Fruit fly (Drosophila melanogaster) whole organism, embryonic: ENCODE data around the gene CG32246.
A peak's percentile ranks its signal among the peaks of the same experiment; 100 is the strongest.

ENCODE experiments used
- ATbp ChIP-seq: fragments of 200-800 bp; sonication (Bioruptor generic); optimal IDR thresholded peaks from 2 replicates; lab custom pipeline; 2017; ENCODE audit warnings: missing biosample characterization, mild to moderate bottlenecking, missing genetic modification characterization, missing genetic modification reagents
- Abd-B ChIP-seq: fragments of 200-800 bp; sonication (Bioruptor generic); optimal IDR thresholded peaks from 2 replicates; lab custom pipeline; 2018; ENCODE audit warnings: missing biosample characterization, mild to moderate bottlenecking, missing genetic modification characterization, moderate library complexity
- Bgb ChIP-seq: fragments of 200-800 bp; sonication (Bioruptor generic); IDR thresholded peaks from 2 replicates; pipeline ENCODE4 v1.3.6; 2022; ENCODE audit warnings: missing biosample characterization, missing genetic modification characterization; ENCODE audit not compliant: partially characterized antibody
- CG10366 ChIP-seq: fragments of 200-800 bp; sonication (Bioruptor generic); IDR thresholded peaks from 2 replicates; pipeline ENCODE4 v1.3.6; 2022; ENCODE audit warnings: missing biosample characterization, missing genetic modification characterization
- CG10654 ChIP-seq: fragments of 200-800 bp; sonication (Bioruptor generic); optimal IDR thresholded peaks from 2 replicates; lab custom pipeline; 2016; ENCODE audit warnings: missing biosample characterization, missing genetic modification characterization
- CG11560 ChIP-seq: fragments of 200-800 bp; sonication (Bioruptor generic); IDR thresholded peaks from 3 replicates; pipeline ENCODE4 v1.3.6; 2022; ENCODE audit warnings: missing biosample characterization, missing genetic modification characterization
- CG12391 ChIP-seq: fragments of 200-800 bp; sonication (Bioruptor generic); optimal IDR thresholded peaks from 3 replicates; lab custom pipeline; 2018; ENCODE audit warnings: missing biosample characterization, mild to moderate bottlenecking, missing genetic modification characterization, moderate library complexity
- CG15269 ChIP-seq: fragments of 200-800 bp; sonication (Bioruptor generic); optimal IDR thresholded peaks from 2 replicates; lab custom pipeline; 2018; ENCODE audit warnings: missing biosample characterization, mild to moderate bottlenecking, missing genetic modification characterization, moderate library complexity
- CG17912 ChIP-seq: fragments of 200-800 bp; sonication (Bioruptor generic); optimal IDR thresholded peaks from 2 replicates; lab custom pipeline; 2018; ENCODE audit warnings: missing biosample characterization, mild to moderate bottlenecking, missing genetic modification characterization
- CG31365 ChIP-seq: fragments of 200-800 bp; sonication (Bioruptor generic); optimal IDR thresholded peaks from 2 replicates; lab custom pipeline; 2018; ENCODE audit warnings: missing biosample characterization, mild to moderate bottlenecking, missing genetic modification characterization
- CG32772 ChIP-seq: fragments of 200-800 bp; sonication (Bioruptor generic); IDR thresholded peaks from 2 replicates; pipeline ENCODE4 v1.3.6; 2022; ENCODE audit warnings: missing biosample characterization, missing genetic modification characterization
- CG4282 ChIP-seq: fragments of 200-800 bp; sonication (Bioruptor generic); optimal IDR thresholded peaks from 2 replicates; lab custom pipeline; 2016; ENCODE audit warnings: missing biosample characterization, missing genetic modification characterization
- CG4730 ChIP-seq: fragments of 200-800 bp; sonication (Bioruptor generic); IDR thresholded peaks from 2 replicates; pipeline ENCODE4 v1.3.6; 2022; ENCODE audit warnings: missing biosample characterization, missing genetic modification characterization
- CG4854 ChIP-seq: fragments of 200-800 bp; sonication (Bioruptor generic); optimal IDR thresholded peaks from 2 replicates; lab custom pipeline; 2016; ENCODE audit warnings: missing biosample characterization, missing genetic modification characterization, inconsistent platforms
- CG6765 ChIP-seq: fragments of 200-800 bp; sonication (Bioruptor generic); optimal IDR thresholded peaks from 3 replicates; lab custom pipeline; 2017; ENCODE audit warnings: missing biosample characterization, mild to moderate bottlenecking, missing genetic modification characterization
- CG7556 ChIP-seq: fragments of 200-800 bp; sonication (Bioruptor generic); optimal IDR thresholded peaks from 2 replicates; lab custom pipeline; 2017; ENCODE audit warnings: missing biosample characterization, mild to moderate bottlenecking, missing genetic modification characterization
- D ChIP-seq, 2 experiments: fragments of 200-800 bp in 1 of 2; fragments of >200 bp in 1 of 2; sonication (Bioruptor generic) in 1 of 2; optimal IDR thresholded peaks; 2 replicates in 1 of 2; 3 replicates in 1 of 2; lab custom pipeline; 2017; ENCODE audit warnings: mild to moderate bottlenecking in 1 of 2, missing biosample characterization in 1 of 2, missing genetic modification characterization in 1 of 2, missing genetic modification reagents in 1 of 2
- D19B ChIP-seq: fragments of 200-800 bp; sonication (Bioruptor generic); optimal IDR thresholded peaks from 2 replicates; lab custom pipeline; 2017; ENCODE audit warnings: missing biosample characterization, mild to moderate bottlenecking, missing genetic modification characterization
- Dref ChIP-seq: fragments of 200-800 bp; sonication (Bioruptor generic); IDR thresholded peaks from 2 replicates; pipeline ENCODE4 v1.3.6; 2022; ENCODE audit warnings: missing biosample characterization, missing genetic modification characterization
- HLH4C ChIP-seq: fragments of 200-800 bp; sonication (Bioruptor generic); IDR thresholded peaks from 3 replicates; pipeline ENCODE4 v1.3.6; 2022; ENCODE audit warnings: missing biosample characterization, missing genetic modification characterization; ENCODE audit not compliant: partially characterized antibody
- Hey ChIP-seq: fragments of 200-800 bp; sonication (Bioruptor generic); optimal IDR thresholded peaks from 3 replicates; lab custom pipeline; 2018; ENCODE audit warnings: missing biosample characterization, mild to moderate bottlenecking, missing genetic modification characterization
- Hr3 ChIP-seq: fragments of 200-800 bp; sonication (Bioruptor generic); optimal IDR thresholded peaks from 3 replicates; lab custom pipeline; 2016; ENCODE audit warnings: missing biosample characterization, missing genetic modification characterization
- Ravus ChIP-seq: fragments of 200-800 bp; sonication (Bioruptor generic); IDR thresholded peaks from 2 replicates; pipeline ENCODE4 v1.3.6; 2022; ENCODE audit warnings: missing biosample characterization, missing genetic modification characterization
- Spps ChIP-seq: fragments of 200-800 bp; sonication (Bioruptor generic); optimal IDR thresholded peaks from 2 replicates; lab custom pipeline; 2018; ENCODE audit warnings: missing biosample characterization, mild to moderate bottlenecking, missing genetic modification characterization
- Taf1 ChIP-seq: fragments of 200-800 bp; sonication (Bioruptor generic); IDR thresholded peaks from 2 replicates; pipeline ENCODE4 v1.3.6; 2022; ENCODE audit warnings: missing biosample characterization, missing genetic modification characterization
- Usf ChIP-seq: fragments of 200-800 bp; sonication (Bioruptor generic); optimal IDR thresholded peaks from 2 replicates; lab custom pipeline; 2017; ENCODE audit warnings: missing genotype, missing biosample characterization, missing genetic modification characterization
- Xbp1 ChIP-seq: fragments of 200-800 bp; sonication (Bioruptor generic); optimal IDR thresholded peaks from 3 replicates; lab custom pipeline; 2016; ENCODE audit warnings: missing biosample characterization, mild to moderate bottlenecking, missing genetic modification characterization
- Xrp1 ChIP-seq: fragments of 200-800 bp; sonication (Bioruptor generic); IDR thresholded peaks from 2 replicates; pipeline ENCODE4 v1.3.6; 2022; ENCODE audit warnings: missing biosample characterization, missing genetic modification characterization
- ac ChIP-seq: fragments of 200-800 bp; sonication (Bioruptor generic); optimal IDR thresholded peaks from 3 replicates; lab custom pipeline; 2017; ENCODE audit warnings: missing biosample characterization, mild to moderate bottlenecking, missing genetic modification characterization
- bsh ChIP-seq, 2 experiments: fragments of 200-800 bp; sonication (Bioruptor generic); optimal IDR thresholded peaks; 2 replicates each; lab custom pipeline; 2017 to 2018; ENCODE audit warnings: mild to moderate bottlenecking in 2 of 2, missing biosample characterization in 2 of 2, missing genetic modification characterization in 2 of 2, moderate library complexity in 1 of 2
- btn ChIP-seq: fragments of 200-800 bp; sonication (Bioruptor generic); optimal IDR thresholded peaks from 2 replicates; lab custom pipeline; 2016; ENCODE audit warnings: missing biosample characterization, missing genetic modification characterization
- cg ChIP-seq: fragments of 200-800 bp; sonication (Bioruptor generic); optimal IDR thresholded peaks from 3 replicates; lab custom pipeline; 2019; ENCODE audit warnings: missing biosample characterization, mild to moderate bottlenecking, missing genetic modification characterization, moderate library complexity
- crc ChIP-seq: fragments of 200-800 bp; sonication (Bioruptor generic); optimal IDR thresholded peaks from 2 replicates; lab custom pipeline; 2016; ENCODE audit warnings: missing biosample characterization, missing genetic modification characterization
- crol ChIP-seq: fragments of 200-800 bp; sonication (Bioruptor generic); IDR thresholded peaks from 2 replicates; pipeline ENCODE4 v1.3.6; 2022; ENCODE audit warnings: missing biosample characterization, missing genetic modification characterization
- dan ChIP-seq: fragments of 200-800 bp; sonication (Bioruptor generic); IDR thresholded peaks from 2 replicates; pipeline ENCODE4 v1.3.6; 2022; ENCODE audit warnings: missing biosample characterization, missing genetic modification characterization
- fd102C ChIP-seq: fragments of 200-800 bp; sonication (Bioruptor generic); optimal IDR thresholded peaks from 2 replicates; lab custom pipeline; 2018; ENCODE audit warnings: missing biosample characterization, mild to moderate bottlenecking, missing genetic modification characterization, moderate library complexity
- ftz-f1 ChIP-seq: fragments of 200-800 bp; sonication (Bioruptor generic); optimal IDR thresholded peaks from 2 replicates; lab custom pipeline; 2016; ENCODE audit warnings: missing biosample characterization, missing genetic modification characterization
- gcm2 ChIP-seq: fragments of 200-800 bp; sonication (Bioruptor generic); optimal IDR thresholded peaks from 2 replicates; lab custom pipeline; 2016; ENCODE audit warnings: missing biosample characterization, missing genetic modification characterization
- gt ChIP-seq: fragments of 200-800 bp; sonication (Bioruptor generic); IDR thresholded peaks from 2 replicates; pipeline ENCODE4 v1.3.6; 2022; ENCODE audit warnings: missing biosample characterization, missing genetic modification characterization
- h ChIP-seq: fragments of >200 bp; optimal IDR thresholded peaks from 2 replicates; lab custom pipeline; 2017
- onecut ChIP-seq: fragments of 200-800 bp; sonication (Bioruptor generic); IDR thresholded peaks from 2 replicates; pipeline ENCODE4 v1.3.6; 2022; ENCODE audit warnings: missing biosample characterization, missing genetic modification characterization
- phol ChIP-seq: fragments of 200-800 bp; sonication (Bioruptor generic); optimal IDR thresholded peaks from 3 replicates; lab custom pipeline; 2018; ENCODE audit warnings: missing biosample characterization, mild to moderate bottlenecking, missing genetic modification characterization, moderate library complexity
- psq ChIP-seq: fragments of 200-800 bp; sonication (Bioruptor generic); optimal IDR thresholded peaks from 2 replicates; lab custom pipeline; 2017; ENCODE audit warnings: missing biosample characterization, missing genetic modification characterization
- rib ChIP-seq: fragments of 200-800 bp; sonication (Bioruptor generic); IDR thresholded peaks from 2 replicates; pipeline ENCODE4 v1.3.6; 2022; ENCODE audit warnings: missing biosample characterization, missing genetic modification characterization
- ro ChIP-seq: fragments of 200-800 bp; sonication (Bioruptor generic); IDR thresholded peaks from 2 replicates; pipeline ENCODE4 v1.3.6; 2022; ENCODE audit warnings: missing biosample characterization, missing genetic modification characterization
- sens ChIP-seq: fragments of 200-800 bp; sonication (Bioruptor generic); peaks from one replicate; lab custom pipeline; 2016; ENCODE audit warnings: missing biosample characterization, missing genetic modification characterization
- trem ChIP-seq: fragments of 200-800 bp; optimal IDR thresholded peaks from 3 replicates; lab custom pipeline; 2019; ENCODE audit warnings: missing biosample characterization, mild to moderate bottlenecking, missing genetic modification characterization, moderate library complexity

Gene CG32246

DNA sequence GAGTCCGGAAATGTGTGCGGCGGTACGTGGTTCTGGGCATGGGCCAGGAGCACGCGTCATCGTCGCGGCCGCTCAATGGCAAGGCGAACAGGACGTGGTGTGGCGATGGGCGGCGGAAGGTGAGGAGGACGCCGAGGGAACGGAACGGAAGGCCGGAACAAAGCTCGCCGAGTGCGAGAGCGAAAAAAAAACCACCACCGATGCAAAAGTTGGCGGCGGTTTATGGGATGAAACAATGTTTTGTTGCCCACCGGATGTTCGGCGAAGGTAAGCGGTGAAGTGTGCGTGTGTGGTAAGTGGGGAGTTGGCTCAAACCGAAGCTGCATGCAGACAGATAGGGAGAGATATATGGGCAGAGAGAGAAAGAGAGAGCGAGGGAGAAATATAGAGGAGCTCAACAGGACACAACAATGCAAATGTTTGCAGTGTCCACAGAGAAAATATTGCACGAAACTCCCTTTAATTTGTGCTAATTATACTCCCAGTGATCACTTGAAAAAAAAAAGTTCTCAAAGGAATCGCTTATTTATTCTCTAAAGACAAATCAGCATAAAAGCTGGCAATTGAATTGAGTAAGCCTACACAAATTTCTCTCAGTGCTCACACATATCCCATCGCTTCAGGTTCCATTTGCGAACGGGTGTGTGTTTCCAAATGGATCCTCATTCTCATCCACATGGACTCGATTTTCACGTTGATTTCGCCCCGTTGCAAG, 1.4 kb upstream of the CG32246 start (continued):
- no peak for TF ChIP-seq CG32772 (GFP tag; lab: Robert Waterston, UW)
- TF ChIP-seq, all 482 proteins: peak for 21

- TF ChIP-seq HLH4C (GFP tag; lab: Robert Waterston, UW) (0 out of 3 replicates have a peak, but pooled peaks have one; percentile 17), Taf1 (no peak), crol (GFP tag; lab: Robert Waterston, UW) (peak; percentile 65), Ravus (GFP tag; lab: Robert Waterston, UW) (no peak), crc (GFP tag; lab: Kevin White, UChicago) (no peak), Hr3 (GFP tag; lab: Kevin White, UChicago) (no peak), psq (peak; percentile 41), cg (GFP tag; lab: Kevin White, UChicago) (peak; percentile 55), ac (GFP tag; lab: Kevin White, UChicago) (no peak), D (optimal IDR thresholded peaks at IDR 0.05; lab: Kevin White, UChicago) (peak; percentile 44), D (GFP tag; optimal IDR thresholded peaks at IDR 0.05; lab: Kevin White, UChicago) (peak; percentile 6), h (lab: Kevin White, UChicago) (no peak), Dref (0 out of 2 replicates have a peak, but pooled peaks have one; percentile 19), sens (GFP tag; lab: Kevin White, UChicago) (peak; percentile 57)
Observed at dm6 chr3L:4623035-4623580, 2.1 kb downstream of the CG32246 start.

dm6 chr3L:4623870-4624269, 2.9 kb downstream of the CG32246 start:
- no peak for TF ChIP-seq ftz-f1 (GFP tag; lab: Kevin White, UChicago)
- TF ChIP-seq Xrp1 (GFP tag; lab: Robert Waterston, UW) = no peak
- TF ChIP-seq CG7556 (GFP tag; lab: Kevin White, UChicago) = no peak
- no peak for TF ChIP-seq ro (GFP tag; lab: Robert Waterston, UW)
- peak; percentile 78 for TF ChIP-seq sens (GFP tag; lab: Kevin White, UChicago)
- TF ChIP-seq CG4282 (GFP tag; lab: Kevin White, UChicago) = no peak
- TF ChIP-seq CG31365 (tag; lab: Kevin White, UChicago) = no peak
- TF ChIP-seq gcm2 (GFP tag; lab: Kevin White, UChicago) = no peak
- no peak for TF ChIP-seq rib (GFP tag; lab: Robert Waterston, UW)
- peak in 1 of 2 experiments; percentile 16 for TF ChIP-seq bsh (GFP tag; optimal IDR thresholded peaks at IDR 0.05; lab: Kevin White, UChicago)
- TF ChIP-seq CG4854 (GFP tag; lab: Kevin White, UChicago) = no peak
- no peak for TF ChIP-seq Bgb (GFP tag; lab: Robert Waterston, UW)
- TF ChIP-seq CG12391 (tag; lab: Kevin White, UChicago) = peak; percentile 16
- TF ChIP-seq Usf (GFP tag; lab: Kevin White, UChicago) = no peak
- no peak for TF ChIP-seq Xbp1 (GFP tag; lab: Kevin White, UChicago)
- no peak for TF ChIP-seq CG10366 (GFP tag; lab: Robert Waterston, UW)
- no peak for TF ChIP-seq ATbp (GFP tag; lab: Kevin White, UChicago)
- no peak for TF ChIP-seq fd102C
- no peak for TF ChIP-seq CG11560 (tag; lab: Robert Waterston, UW)
- no peak for TF ChIP-seq btn (GFP tag; lab: Kevin White, UChicago)
- no peak for TF ChIP-seq CG6765 (GFP tag; lab: Kevin White, UChicago)
- no peak for TF ChIP-seq Hey (tag; lab: Kevin White, UChicago)
- TF ChIP-seq CG15269 (tag; lab: Kevin White, UChicago) = peak; percentile 19
- TF ChIP-seq phol (tag; lab: Kevin White, UChicago) = peak; percentile 47
- no peak for TF ChIP-seq CG10654
- no peak for TF ChIP-seq gt (GFP tag; lab: Robert Waterston, UW)
- TF ChIP-seq Spps (tag; lab: Kevin White, UChicago) = no peak
- TF ChIP-seq dan (GFP tag; lab: Robert Waterston, UW) = no peak
- no peak for TF ChIP-seq CG32772 (GFP tag; lab: Robert Waterston, UW)
- TF ChIP-seq trem (tag; lab: Kevin White, UChicago) = peak; percentile 35
- no peak for TF ChIP-seq CG17912 (GFP tag; lab: Kevin White, UChicago)
- TF ChIP-seq CG4730 (GFP tag; lab: Robert Waterston, UW) = no peak
- no peak for TF ChIP-seq D19B (GFP tag; lab: Kevin White, UChicago)
- peak; percentile 13 for TF ChIP-seq Abd-B
- TF ChIP-seq onecut (GFP tag; lab: Robert Waterston, UW) = no peak
